Fruit fly (Drosophila melanogaster): Measurements from ENCODE around the gene WASp.

DNA sequence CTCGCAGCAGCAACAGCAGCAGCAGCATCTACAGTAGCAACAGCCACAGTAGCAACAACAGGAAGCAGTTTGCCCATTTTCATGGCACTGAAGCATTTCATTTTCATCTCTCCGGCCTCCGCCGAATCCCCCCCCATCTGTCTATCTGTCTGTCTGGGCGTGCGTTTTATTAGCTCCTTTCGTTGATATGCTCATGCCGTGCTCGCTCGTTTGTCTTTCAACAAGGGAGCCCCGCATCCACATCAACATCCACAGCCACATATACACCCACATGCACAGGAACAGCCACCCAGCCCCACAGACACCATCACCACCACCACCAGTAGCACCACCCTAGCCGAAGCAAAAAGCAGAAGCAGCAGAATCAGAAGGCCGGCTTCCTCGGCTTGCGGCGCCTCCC lies 19.7 kb upstream of the WASp start:
- TF ChIP-seq CG15710 (tag; optimal IDR thresholded peaks at IDR 0.05) (no peak), fd96Ca (GFP tag; IDR thresholded peaks at IDR 0.05) (no peak), CG14655 (GFP tag; optimal IDR thresholded peaks at IDR 0.05) (no peak)

All from whole organism, pupa.